Fruit fly (Drosophila melanogaster): ENCODE measurements around the gene vkg.

vkg gene

dm6 chr2L:5004677-5005463 lies 23.1 kb downstream of the vkg start (continued):
- peak; percentile 82 for TF ChIP-seq CG6808 (GFP tag; optimal IDR thresholded peaks at IDR 0.05)
- TF ChIP-seq fd85E (GFP tag; optimal IDR thresholded peaks at IDR 0.05): peak; percentile 56
- peak; percentile 85 to 87 for TF ChIP-seq ss (GFP tag; optimal IDR thresholded peaks at IDR 0.05)
- TF ChIP-seq Eip78C (GFP tag): peak; percentile 96
- peak; percentile 19 for TF ChIP-seq Hr38 (GFP tag; optimal IDR thresholded peaks at IDR 0.05)
- peak; percentile 84 for TF ChIP-seq Smox (GFP tag; optimal IDR thresholded peaks at IDR 0.05)
- TF ChIP-seq Ets21C (GFP tag; optimal IDR thresholded peaks at IDR 0.05): peak; percentile 82
- TF ChIP-seq fkh (GFP tag; optimal IDR thresholded peaks at IDR 0.05): peak; percentile 58
- peak; percentile 88 for TF ChIP-seq acj6 (GFP tag; optimal IDR thresholded peaks at IDR 0.05)
- TF ChIP-seq CG10669 (GFP tag; optimal IDR thresholded peaks at IDR 0.05): peak; percentile 89
- TF ChIP-seq topi (GFP tag; optimal IDR thresholded peaks at IDR 0.05): peak; percentile 88
- peak; percentile 80 for TF ChIP-seq CG34406 (GFP tag; optimal IDR thresholded peaks at IDR 0.05)
- peak; percentile 29 for TF ChIP-seq CG6854 (GFP tag; optimal IDR thresholded peaks at IDR 0.05)
- peak; percentile 90 for TF ChIP-seq Ets96B (tag; optimal IDR thresholded peaks at IDR 0.05)
- TF ChIP-seq CG8319 (GFP tag; optimal IDR thresholded peaks at IDR 0.05): peak; percentile 86
- TF ChIP-seq CG15336 (GFP tag; IDR thresholded peaks at IDR 0.05): peak; percentile 88
- TF ChIP-seq net (GFP tag; optimal IDR thresholded peaks at IDR 0.05): peak; percentile 87
- peak; percentile 91 for TF ChIP-seq achi (GFP tag; optimal IDR thresholded peaks at IDR 0.05)
- TF ChIP-seq Hr4 (GFP tag; optimal IDR thresholded peaks at IDR 0.05): peak; percentile 91
- TF ChIP-seq Eip75B (GFP tag; optimal IDR thresholded peaks at IDR 0.05): peak; percentile 88
- peak; percentile 91 for TF ChIP-seq Hr39 (GFP tag; optimal IDR thresholded peaks at IDR 0.05)
- TF ChIP-seq cyc (GFP tag; optimal IDR thresholded peaks at IDR 0.05): peak; percentile 88
- peak; percentile 89 for TF ChIP-seq CG11294 (GFP tag; IDR thresholded peaks at IDR 0.05)
- peak; percentile 80 to 82 for TF ChIP-seq salr (GFP tag; optimal IDR thresholded peaks at IDR 0.05)
- TF ChIP-seq Sox102F (GFP tag; optimal IDR thresholded peaks at IDR 0.05): peak; percentile 89

DNA sequence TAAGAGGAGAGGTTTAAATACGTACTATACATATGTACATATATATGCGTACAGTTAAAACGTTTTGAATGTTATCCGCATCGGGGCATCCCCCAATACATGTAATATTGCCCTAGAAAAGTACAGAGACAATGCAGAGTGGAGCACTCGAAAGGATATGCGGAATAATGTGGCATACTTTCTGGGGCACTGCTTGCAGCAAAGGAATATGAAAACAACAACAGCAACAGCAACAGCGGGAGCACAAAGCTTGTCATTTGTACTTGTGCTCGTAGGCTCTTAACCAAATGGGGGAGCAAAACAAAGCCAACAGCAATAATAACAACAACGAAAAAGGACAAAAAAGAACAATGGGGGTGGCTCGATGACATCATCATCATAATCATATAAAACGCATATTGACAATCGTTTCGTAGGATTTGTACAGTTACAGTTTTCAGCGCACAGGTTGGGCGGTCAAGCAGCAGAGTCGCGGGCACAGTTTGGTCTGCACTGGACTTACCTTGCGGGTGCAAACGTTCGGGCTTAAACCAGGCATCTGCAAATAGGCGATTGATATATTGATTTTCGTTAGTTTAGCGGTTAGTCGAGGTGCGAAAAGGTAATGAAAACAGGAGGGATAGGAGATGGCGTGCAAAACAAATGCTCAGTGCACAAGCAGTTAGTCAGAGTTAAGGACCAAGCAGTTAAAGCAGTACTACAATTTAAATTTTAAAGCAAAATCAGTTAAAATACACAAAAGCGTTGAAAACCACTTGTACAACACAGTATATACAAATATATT lies 24.1 kb downstream of the vkg start:
- TF ChIP-seq Hr4 (GFP tag; optimal IDR thresholded peaks at IDR 0.05) (no peak), CG6163 (GFP tag; IDR thresholded peaks at IDR 0.05) (0 out of 3 replicates have a peak, but pooled peaks have one; percentile 8)

DNA sequence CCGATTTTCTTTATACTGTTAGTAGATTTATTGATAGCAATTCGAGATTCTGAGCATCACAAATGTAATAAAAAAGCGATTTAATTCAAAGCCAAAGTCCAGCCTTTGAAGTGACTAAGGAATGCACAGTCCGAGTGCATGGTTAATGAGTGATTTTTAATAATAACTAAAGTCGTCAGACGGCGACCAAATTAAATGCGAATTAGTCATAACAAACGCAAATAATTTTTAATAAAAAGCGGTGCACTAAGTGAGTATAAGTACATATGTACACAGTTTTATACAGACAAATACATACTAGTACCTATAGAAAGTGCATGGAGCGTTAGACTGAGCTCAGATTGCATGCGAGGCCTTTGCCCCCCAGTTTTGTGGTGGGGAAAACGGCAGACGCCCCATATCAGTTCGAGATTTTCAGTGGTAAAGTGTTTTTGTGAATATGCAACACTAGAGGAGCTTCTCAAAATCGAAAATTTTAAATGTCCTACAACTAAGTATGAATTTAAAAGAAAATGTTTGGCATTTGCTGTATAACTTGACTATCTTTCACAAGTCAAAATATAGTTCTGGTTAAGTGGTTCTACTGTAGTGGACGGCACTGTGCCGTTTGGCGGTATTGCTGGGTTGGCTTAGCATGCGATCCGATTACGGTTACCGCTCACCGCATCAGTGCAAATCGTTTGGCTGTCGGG lies 25.1 kb downstream of the vkg start:
- TF ChIP-seq Hr39 (GFP tag; optimal IDR thresholded peaks at IDR 0.05) (peak; percentile 39), Hr4 (GFP tag; optimal IDR thresholded peaks at IDR 0.05) (peak; percentile 83), fkh (GFP tag; optimal IDR thresholded peaks at IDR 0.05) (no peak), spab (GFP tag; optimal IDR thresholded peaks at IDR 0.05) (no peak), CG31627 (GFP tag; optimal IDR thresholded peaks at IDR 0.05) (peak; percentile 12), Sox102F (GFP tag; optimal IDR thresholded peaks at IDR 0.05) (no peak), fd85E (GFP tag; optimal IDR thresholded peaks at IDR 0.05) (no peak), ss (GFP tag; optimal IDR thresholded peaks at IDR 0.05) (no peak), CG3919 (GFP tag; optimal IDR thresholded peaks at IDR 0.05) (peak; percentile 34), CG32006 (GFP tag; optimal IDR thresholded peaks at IDR 0.05) (peak; percentile 81), Lpt (GFP tag; optimal IDR thresholded peaks at IDR 0.05) (peak; percentile 43), Smox (GFP tag; optimal IDR thresholded peaks at IDR 0.05) (no peak), vri (GFP tag; optimal IDR thresholded peaks at IDR 0.05) (peak; percentile 45), CG6808 (GFP tag; optimal IDR thresholded peaks at IDR 0.05) (no peak), CG4318 (GFP tag; optimal IDR thresholded peaks at IDR 0.05) (peak; percentile 67), salr (GFP tag; optimal IDR thresholded peaks at IDR 0.05) (no peak), CG34406 (GFP tag; optimal IDR thresholded peaks at IDR 0.05) (no peak), eg (GFP tag; IDR thresholded peaks at IDR 0.05) (peak; percentile 83), CG10631 (GFP tag; optimal IDR thresholded peaks at IDR 0.05) (peak; percentile 15), CG6792 (GFP tag; optimal IDR thresholded peaks at IDR 0.05) (peak; percentile 9), Ets21C (GFP tag; optimal IDR thresholded peaks at IDR 0.05) (no peak), dac (GFP tag; optimal IDR thresholded peaks at IDR 0.05) (peak; percentile 45), CG11294 (GFP tag; IDR thresholded peaks at IDR 0.05) (peak; percentile 49; the same call in 1 of the 2 replicates), cyc (GFP tag; optimal IDR thresholded peaks at IDR 0.05) (peak; percentile 10), CG15336 (GFP tag; IDR thresholded peaks at IDR 0.05) (peak; percentile 82), Eip93F (GFP tag; optimal IDR thresholded peaks at IDR 0.05) (no peak), Hr38 (GFP tag; optimal IDR thresholded peaks at IDR 0.05) (no peak), Gug (GFP tag; IDR thresholded peaks at IDR 0.05) (peak; percentile 27; the same call in 1 of the 2 replicates), CG6276 (GFP tag; optimal IDR thresholded peaks at IDR 0.05) (peak; percentile 63), Eip78C (GFP tag) (peak; percentile 76), OdsH (GFP tag; optimal IDR thresholded peaks at IDR 0.05) (peak; percentile 54)

Data from whole organism, prepupa.